Worm (Caenorhabditis elegans) whole organism, L4 larva: ENCODE measurements around the gene CD4.8.
A peak's percentile ranks its signal among the peaks of the same experiment; 100 is the strongest.

Experiments
- F10B5.3 ChIP-seq: sonication (generic microtip); optimal IDR thresholded peaks from 2 replicates; lab custom pipeline; 2016; ENCODE audit warnings: mild to moderate bottlenecking, missing genetic modification characterization, missing compliant biosample characterization
- F37D6.2 ChIP-seq: sonication (generic microtip); optimal IDR thresholded peaks from 2 replicates; lab custom pipeline; 2016; ENCODE audit warnings: mild to moderate bottlenecking, missing genetic modification characterization, missing compliant biosample characterization
- F44E2.7 ChIP-seq: fragments of 200-800 bp; sonication (Bioruptor generic); IDR thresholded peaks from 2 replicates; pipeline ENCODE4 v2.1.2; 2022; ENCODE audit warnings: missing genetic modification characterization, missing compliant biosample characterization
- F49E8.2 ChIP-seq: sonication (generic microtip); optimal IDR thresholded peaks from 2 replicates; lab custom pipeline; 2016; ENCODE audit warnings: missing compliant biosample characterization, mild to moderate bottlenecking, missing genetic modification characterization, borderline replicate concordance
- R02D3.7 ChIP-seq: fragments of 150-350 bp; sonication (generic microtip); optimal IDR thresholded peaks from 3 replicates; lab custom pipeline; 2014; ENCODE audit warnings: missing biosample characterization, missing genetic modification characterization
- T26A8.4 ChIP-seq: fragments of 200-800 bp; sonication (Bioruptor generic); IDR thresholded peaks from 2 replicates; pipeline ENCODE4 v1.3.6; 2022; ENCODE audit warnings: missing genetic modification characterization, missing compliant biosample characterization
- Y105C5A.15 ChIP-seq: fragments of 200-800 bp; sonication (Bioruptor generic); IDR thresholded peaks from 2 replicates; pipeline ENCODE4 v1.3.6; 2022; ENCODE audit warnings: missing genetic modification characterization, missing compliant biosample characterization
- Y75B8A.6 ChIP-seq: fragments of 200-800 bp; sonication (Bioruptor generic); IDR thresholded peaks from 2 replicates; pipeline ENCODE4 v1.3.6; 2022; ENCODE audit warnings: missing genetic modification reagents, missing genetic modification characterization, missing compliant biosample characterization
- aha-1 ChIP-seq: fragments of 150-350 bp; peaks from one replicate; lab custom pipeline; 2014; ENCODE audit warnings: missing biosample characterization, missing genetic modification characterization
- aly-2 ChIP-seq: sonication (generic microtip); optimal IDR thresholded peaks from 2 replicates; lab custom pipeline; 2018; ENCODE audit warnings: missing biosample characterization, missing genetic modification characterization
- ama-1 ChIP-seq: fragments of 150-350 bp; optimal IDR thresholded peaks from 2 replicates; lab custom pipeline; 2014; ENCODE audit warnings: inconsistent platforms, mixed read lengths
- arid-1 ChIP-seq: fragments of 200-800 bp; sonication (Bioruptor generic); conservative IDR thresholded peaks from 2 replicates; pipeline ENCODE4 v1.3.6; 2022; ENCODE audit warnings: missing genetic modification reagents, missing genetic modification characterization, missing compliant biosample characterization
- ceh-28 ChIP-seq: fragments of 150-350 bp; optimal IDR thresholded peaks from 2 replicates; lab custom pipeline; 2014; ENCODE audit warnings: missing biosample characterization, missing genetic modification reagents, missing genetic modification characterization
- ceh-62 ChIP-seq: sonication (generic microtip); optimal IDR thresholded peaks from 2 replicates; lab custom pipeline; 2017; ENCODE audit warnings: missing biosample characterization, missing genetic modification characterization
- ceh-82 ChIP-seq: sonication (generic microtip); optimal IDR thresholded peaks from 2 replicates; lab custom pipeline; 2017; ENCODE audit warnings: missing biosample characterization, missing genetic modification characterization
- ces-1 ChIP-seq: fragments of 150-350 bp; sonication (generic microtip); optimal IDR thresholded peaks from 4 replicates; lab custom pipeline; 2014; ENCODE audit warnings: missing biosample characterization, missing genetic modification reagents, missing genetic modification characterization
- dmd-9 ChIP-seq: fragments of 200-800 bp; sonication (Bioruptor generic); IDR thresholded peaks from 2 replicates; pipeline ENCODE4 v1.3.6; 2022; ENCODE audit warnings: missing genetic modification reagents, missing genetic modification characterization, missing compliant biosample characterization
- dpl-1 ChIP-seq: fragments of 150-350 bp; optimal IDR thresholded peaks from 2 replicates; lab custom pipeline; 2014; ENCODE audit warnings: missing biosample characterization, missing genetic modification reagents, missing genetic modification characterization
- duxl-1 ChIP-seq: sonication (generic microtip); optimal IDR thresholded peaks from 2 replicates; lab custom pipeline; 2016; ENCODE audit warnings: mild to moderate bottlenecking, missing genetic modification characterization, moderate library complexity, missing compliant biosample characterization; ENCODE audit not compliant: poor library complexity
- fkh-10 ChIP-seq: fragments of 150-350 bp; optimal IDR thresholded peaks from 2 replicates; lab custom pipeline; 2014; ENCODE audit warnings: missing biosample characterization, missing genetic modification reagents, missing genetic modification characterization
- fos-1 ChIP-seq: fragments of 150-350 bp; optimal IDR thresholded peaks from 2 replicates; lab custom pipeline; 2014; ENCODE audit warnings: missing biosample characterization, missing genetic modification characterization
- gei-8 ChIP-seq: fragments of 200-800 bp; sonication (Bioruptor generic); optimal IDR thresholded peaks from 2 replicates; lab custom pipeline; 2018; ENCODE audit warnings: mild to moderate bottlenecking, missing genetic modification characterization, missing compliant biosample characterization
- hlh-11 ChIP-seq: fragments of 200-800 bp; sonication (Bioruptor generic); optimal IDR thresholded peaks from 2 replicates; lab custom pipeline; 2018; ENCODE audit warnings: mild to moderate bottlenecking, missing genetic modification characterization, missing compliant biosample characterization
- hlh-30 ChIP-seq: sonication (generic microtip); optimal IDR thresholded peaks from 2 replicates; lab custom pipeline; 2017; ENCODE audit warnings: antibody characterized with exemption, mild to moderate bottlenecking, missing genetic modification characterization, missing compliant biosample characterization; ENCODE audit not compliant: insufficient read depth
- lin-15B ChIP-seq: fragments of 150-350 bp; sonication (generic microtip); optimal IDR thresholded peaks from 3 replicates; lab custom pipeline; 2014; ENCODE audit warnings: missing biosample characterization, missing genetic modification characterization
- lin-38 ChIP-seq: fragments of 200-800 bp; sonication (Bioruptor generic); IDR thresholded peaks from 2 replicates; pipeline ENCODE4 v1.3.6; 2022; ENCODE audit warnings: missing genetic modification reagents, missing genetic modification characterization, missing compliant biosample characterization
- lsy-2 ChIP-seq, 2 experiments: fragments of 150-350 bp in 1 of 2; sonication (generic microtip) in 1 of 2; optimal IDR thresholded peaks; 2 replicates each; lab custom pipeline; 2014 to 2017; ENCODE audit warnings: missing biosample characterization in 2 of 2, missing genetic modification characterization in 2 of 2
- madf-5 ChIP-seq, 2 experiments: fragments of 200-800 bp; sonication (Bioruptor generic); IDR thresholded peaks; 2 replicates each; pipeline ENCODE4 v1.3.6; 2022; ENCODE audit warnings: missing compliant biosample characterization in 2 of 2, missing genetic modification characterization in 2 of 2
- madf-9 ChIP-seq: fragments of 200-800 bp; sonication (Bioruptor generic); conservative IDR thresholded peaks from 2 replicates; pipeline ENCODE4 v1.3.6; 2022; ENCODE audit warnings: missing genetic modification reagents, missing genetic modification characterization, missing compliant biosample characterization
- mdl-1 ChIP-seq, 2 experiments: fragments of 150-350 bp in 1 of 2; sonication (generic microtip) in 1 of 2; optimal IDR thresholded peaks; 2 replicates each; lab custom pipeline; 2014 to 2017; ENCODE audit warnings: missing biosample characterization in 2 of 2, missing genetic modification characterization in 2 of 2
- mep-1 ChIP-seq: fragments of 150-350 bp; sonication (generic microtip); optimal IDR thresholded peaks from 3 replicates; lab custom pipeline; 2014; ENCODE audit warnings: missing biosample characterization, missing genetic modification characterization
- mes-2 ChIP-seq: sonication (generic microtip); optimal IDR thresholded peaks from 2 replicates; lab custom pipeline; 2016; ENCODE audit warnings: missing genotype, mild to moderate bottlenecking, missing genetic modification characterization, missing compliant biosample characterization; ENCODE audit not compliant: poor library complexity, severe bottlenecking
- mxl-2 ChIP-seq: fragments of 200-800 bp; sonication (Bioruptor generic); conservative IDR thresholded peaks from 2 replicates; pipeline ENCODE4 v1.3.6; 2022; ENCODE audit warnings: missing genetic modification reagents, missing genetic modification characterization, missing compliant biosample characterization
- nhr-10 ChIP-seq: fragments of 150-350 bp; optimal IDR thresholded peaks from 2 replicates; lab custom pipeline; 2014; ENCODE audit warnings: missing biosample characterization, missing genetic modification characterization
- nhr-102 ChIP-seq: sonication (generic microtip); optimal IDR thresholded peaks from 2 replicates; lab custom pipeline; 2016; ENCODE audit warnings: mild to moderate bottlenecking, missing genetic modification characterization, moderate library complexity, missing compliant biosample characterization
- nhr-11 ChIP-seq: fragments of 150-350 bp; optimal IDR thresholded peaks from 2 replicates; lab custom pipeline; 2014; ENCODE audit warnings: missing biosample characterization, missing genetic modification characterization
- nhr-237 ChIP-seq: sonication (generic microtip); optimal IDR thresholded peaks from 2 replicates; lab custom pipeline; 2017; ENCODE audit warnings: missing biosample characterization, missing genetic modification characterization
- nhr-28 ChIP-seq: fragments of 150-350 bp; optimal IDR thresholded peaks from 2 replicates; lab custom pipeline; 2014; ENCODE audit warnings: missing biosample characterization, missing genetic modification characterization
- nhr-42 ChIP-seq: fragments of 200-800 bp; sonication (Bioruptor generic); IDR thresholded peaks from 2 replicates; pipeline ENCODE4 v1.3.6; 2022; ENCODE audit warnings: missing genetic modification characterization, missing compliant biosample characterization
- nhr-77 ChIP-seq: fragments of 150-350 bp; optimal IDR thresholded peaks from 2 replicates; lab custom pipeline; 2014; ENCODE audit warnings: missing biosample characterization, missing genetic modification characterization
- php-3 ChIP-seq: fragments of 200-800 bp; sonication (Bioruptor generic); IDR thresholded peaks from 2 replicates; pipeline ENCODE4 v1.3.6; 2022; ENCODE audit warnings: missing genetic modification reagents, missing genetic modification characterization, missing compliant biosample characterization
- pqm-1 ChIP-seq: sonication (generic microtip); optimal IDR thresholded peaks from 2 replicates; lab custom pipeline; 2017; ENCODE audit warnings: missing biosample characterization, missing genetic modification characterization
- skn-1 ChIP-seq: fragments of 150-350 bp; optimal IDR thresholded peaks from 2 replicates; lab custom pipeline; 2014; ENCODE audit warnings: missing biosample characterization, missing genetic modification characterization
- snpc-1.2 ChIP-seq: fragments of 200-800 bp; sonication (Bioruptor generic); IDR thresholded peaks from 2 replicates; pipeline ENCODE4 v1.3.6; 2022; ENCODE audit warnings: missing genetic modification reagents, missing genetic modification characterization, missing compliant biosample characterization
- snpc-4 ChIP-seq: fragments of 150-350 bp; optimal IDR thresholded peaks from 2 replicates; lab custom pipeline; 2014; ENCODE audit warnings: missing biosample characterization, missing genetic modification characterization
- spr-1 ChIP-seq: sonication (generic microtip); optimal IDR thresholded peaks from 2 replicates; lab custom pipeline; 2016; ENCODE audit warnings: mild to moderate bottlenecking, missing genetic modification characterization, missing compliant biosample characterization
- spr-3 ChIP-seq: fragments of 200-800 bp; sonication (Bioruptor generic); optimal IDR thresholded peaks from 2 replicates; lab custom pipeline; 2018; ENCODE audit warnings: mild to moderate bottlenecking, missing genetic modification characterization, missing compliant biosample characterization
- tra-1 ChIP-seq: fragments of 200-800 bp; sonication (Bioruptor generic); IDR thresholded peaks from 2 replicates; pipeline ENCODE4 v1.3.6; 2022; ENCODE audit warnings: missing genetic modification reagents, missing genetic modification characterization, missing compliant biosample characterization
- unc-130 ChIP-seq: sonication (generic microtip); optimal IDR thresholded peaks from 2 replicates; lab custom pipeline; 2016; ENCODE audit warnings: missing genetic modification reagents, missing genetic modification characterization, missing compliant biosample characterization
- unc-62 ChIP-seq, 3 experiments: fragments of 150-350 bp in 1 of 3; sonication (generic microtip); optimal IDR thresholded peaks in 2 of 3; peaks in 1 of 3; 1 replicate in 1 of 3; 2 replicates in 2 of 3; lab custom pipeline; 2014 to 2017; ENCODE audit warnings: missing biosample characterization in 3 of 3, missing genetic modification characterization in 3 of 3, missing genetic modification reagents in 3 of 3, missing genotype in 1 of 3
- zfp-3 ChIP-seq: fragments of 200-800 bp; sonication (Bioruptor generic); conservative IDR thresholded peaks from 2 replicates; pipeline ENCODE4 v1.3.6; 2022; ENCODE audit warnings: missing genetic modification reagents, missing genetic modification characterization, missing compliant biosample characterization
- zip-11 ChIP-seq: fragments of 200-800 bp; sonication (Bioruptor generic); IDR thresholded peaks from 2 replicates; pipeline ENCODE4 v1.3.6; 2022; ENCODE audit warnings: missing genetic modification characterization, missing compliant biosample characterization

Gene CD4.8

DNA sequence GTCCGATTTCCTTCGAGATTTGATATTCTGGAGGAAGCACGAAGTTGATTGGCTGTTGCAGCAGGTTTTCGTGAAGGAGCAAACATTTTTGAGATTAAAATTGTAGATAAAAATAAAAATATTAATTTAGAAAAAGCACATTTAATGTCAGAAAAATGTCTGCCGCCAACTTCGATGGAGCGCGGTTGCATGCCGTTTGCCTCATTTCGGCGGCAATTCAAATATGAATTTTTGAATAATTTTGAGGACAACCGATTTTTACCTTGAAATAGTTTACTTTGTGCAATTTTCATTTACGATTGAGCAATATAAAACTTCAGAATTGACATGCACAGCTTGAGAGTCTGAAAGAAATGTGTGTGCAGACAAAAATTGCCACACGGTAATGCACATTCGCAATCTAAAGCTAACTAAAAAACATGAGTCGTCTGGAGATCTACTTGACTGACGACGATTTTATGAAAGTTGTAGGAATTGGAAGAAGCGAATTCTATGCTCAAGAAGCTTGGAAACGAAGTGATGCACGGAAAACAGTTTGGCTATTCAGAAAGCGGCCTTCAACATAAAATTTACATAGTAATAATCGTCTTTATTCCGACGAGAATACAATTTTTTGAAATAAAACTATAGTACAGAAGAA, 4.7 kb downstream of the CD4.8 start, which contains the start of gene zhit-1 (continued):
- TF ChIP-seq lin-15B (tag; lab: Kevin White, UChicago) (no peak), hlh-30 (tag; lab: Kevin White, UChicago) (peak; percentile 24), mes-2 (tag; lab: Kevin White, UChicago) (peak; percentile 67), F37D6.2 (tag; lab: Kevin White, UChicago) (no peak), T26A8.4 (GFP tag; lab: Robert Waterston, UW) (no peak), aha-1 (tag; lab: Kevin White, UChicago) (peak; percentile 91), nhr-42 (GFP tag; lab: Robert Waterston, UW) (no peak), F49E8.2 (tag; lab: Kevin White, UChicago) (no peak), nhr-10 (tag; lab: Kevin White, UChicago) (no peak), nhr-77 (tag; lab: Kevin White, UChicago) (no peak), ceh-82 (tag; lab: Kevin White, UChicago) (no peak), zip-11 (GFP tag; lab: Robert Waterston, UW) (no peak), lsy-2 (tag; optimal IDR thresholded peaks at IDR 0.05; lab: Kevin White, UChicago) (peak in 1 of 2 experiments; percentile 54), madf-9 (no peak), mep-1 (tag; lab: Kevin White, UChicago) (no peak), dmd-9 (GFP tag; lab: Robert Waterston, UW) (no peak), spr-3 (no peak), R02D3.7 (no peak), pqm-1 (tag; lab: Kevin White, UChicago) (no peak), nhr-237 (tag; lab: Kevin White, UChicago) (no peak), hlh-11 (no peak), fkh-10 (no peak), ama-1 (no peak), mxl-2 (GFP tag; lab: Robert Waterston, UW) (no peak), skn-1 (tag; lab: Kevin White, UChicago) (no peak), arid-1 (GFP tag; lab: Robert Waterston, UW) (no peak), nhr-102 (tag; lab: Kevin White, UChicago) (no peak), nhr-11 (tag; lab: Kevin White, UChicago) (no peak), unc-62 (GFP tag; optimal IDR thresholded peaks at IDR 0.05 in 1 of 2; lab: Kevin White, UChicago) (no peak), unc-62 (tag; optimal IDR thresholded peaks at IDR 0.05; lab: Kevin White, UChicago) (no peak), Y75B8A.6 (GFP tag; lab: Robert Waterston, UW) (no peak), unc-130 (GFP tag; lab: Kevin White, UChicago) (no peak), php-3 (GFP tag; lab: Robert Waterston, UW) (no peak), snpc-1.2 (GFP tag; lab: Robert Waterston, UW) (no peak), F44E2.7 (GFP tag; lab: Robert Waterston, UW) (no peak), ceh-62 (tag; lab: Kevin White, UChicago) (no peak), Y105C5A.15 (GFP tag; lab: Robert Waterston, UW) (no peak), snpc-4 (tag; lab: Kevin White, UChicago) (peak; percentile 6), ceh-28 (tag; lab: Kevin White, UChicago) (no peak), lin-38 (GFP tag; lab: Robert Waterston, UW) (peak; percentile 91), nhr-28 (tag; lab: Kevin White, UChicago) (no peak), fos-1 (tag; lab: Kevin White, UChicago) (no peak), tra-1 (GFP tag; lab: Robert Waterston, UW) (no peak), gei-8 (GFP tag; lab: Kevin White, UChicago) (no peak), F10B5.3 (no peak), zfp-3 (GFP tag; lab: Robert Waterston, UW) (no peak), aly-2 (tag; lab: Kevin White, UChicago) (no peak), madf-5 (GFP tag; IDR thresholded peaks at IDR 0.05; lab: Robert Waterston, UW) (no peak), dpl-1 (peak; percentile 88), mdl-1 (tag; optimal IDR thresholded peaks at IDR 0.05; lab: Kevin White, UChicago) (no peak), spr-1 (no peak), duxl-1 (tag; lab: Kevin White, UChicago) (no peak), ces-1 (GFP tag; lab: Kevin White, UChicago) (no peak)
